Fruit fly (Drosophila melanogaster) whole organism, prepupa: ENCODE measurements around the gene NT1.
A peak's percentile ranks its signal among the peaks of the same experiment; 100 is the strongest.

ENCODE experiments used
- CG10631 ChIP-seq: fragments of 200-800 bp; sonication (Bioruptor generic); optimal IDR thresholded peaks from 2 replicates; lab custom pipeline; 2016; ENCODE audit warnings: missing biosample characterization, missing genetic modification characterization
- CG11762 ChIP-seq: fragments of 200-800 bp; sonication (Bioruptor generic); optimal IDR thresholded peaks from 3 replicates; lab custom pipeline; 2016; ENCODE audit warnings: missing biosample characterization, missing genetic modification characterization; ENCODE audit not compliant: insufficient read depth
- CG15336 ChIP-seq: fragments of 200-800 bp; sonication (Bioruptor generic); IDR thresholded peaks from 2 replicates; pipeline ENCODE4 v1.3.6; 2022; ENCODE audit warnings: missing biosample characterization, missing genetic modification characterization
- CG1621 ChIP-seq: fragments of 200-800 bp; sonication (Bioruptor generic); optimal IDR thresholded peaks from 3 replicates; lab custom pipeline; 2018; ENCODE audit warnings: missing biosample characterization, mild to moderate bottlenecking, missing genetic modification characterization
- CG3032 ChIP-seq: fragments of 200-800 bp; optimal IDR thresholded peaks from 2 replicates; lab custom pipeline; 2019; ENCODE audit warnings: missing biosample characterization, mild to moderate bottlenecking, missing genetic modification characterization, moderate library complexity
- CG31627 ChIP-seq: fragments of 200-800 bp; sonication (Bioruptor generic); optimal IDR thresholded peaks from 3 replicates; lab custom pipeline; 2016; ENCODE audit warnings: missing biosample characterization, missing genetic modification characterization
- CG32006 ChIP-seq: fragments of 200-800 bp; sonication (Bioruptor generic); optimal IDR thresholded peaks from 3 replicates; lab custom pipeline; 2017; ENCODE audit warnings: missing biosample characterization, mild to moderate bottlenecking, missing genetic modification characterization
- CG34406 ChIP-seq: fragments of 200-800 bp; sonication (Bioruptor generic); optimal IDR thresholded peaks from 3 replicates; lab custom pipeline; 2016; ENCODE audit warnings: missing biosample characterization, missing genetic modification characterization
- CG3919 ChIP-seq: fragments of 200-800 bp; sonication (Bioruptor generic); optimal IDR thresholded peaks from 3 replicates; lab custom pipeline; 2016; ENCODE audit warnings: missing biosample characterization, missing genetic modification characterization
- CG4318 ChIP-seq: fragments of 200-800 bp; sonication (Bioruptor generic); optimal IDR thresholded peaks from 3 replicates; lab custom pipeline; 2017; ENCODE audit warnings: missing biosample characterization, mild to moderate bottlenecking, missing genetic modification characterization
- CG6276 ChIP-seq: fragments of 200-800 bp; sonication (Bioruptor generic); optimal IDR thresholded peaks from 2 replicates; lab custom pipeline; 2017; ENCODE audit warnings: missing biosample characterization, mild to moderate bottlenecking, missing genetic modification characterization
- CG6808 ChIP-seq: fragments of 200-800 bp; sonication (Bioruptor generic); optimal IDR thresholded peaks from 3 replicates; lab custom pipeline; 2017; ENCODE audit warnings: missing biosample characterization, missing genetic modification characterization, mild to moderate bottlenecking, moderate library complexity, missing genetic modification reagents
- CG6854 ChIP-seq: fragments of 200-800 bp; sonication (Bioruptor generic); optimal IDR thresholded peaks from 2 replicates; lab custom pipeline; 2017; ENCODE audit warnings: missing biosample characterization, mild to moderate bottlenecking, missing genetic modification characterization
- CG8119 ChIP-seq: fragments of 200-800 bp; sonication (Bioruptor generic); IDR thresholded peaks from 3 replicates; pipeline ENCODE4 v1.3.6; 2022; ENCODE audit warnings: missing biosample characterization, missing genetic modification characterization
- CG8632 ChIP-seq: fragments of 200-800 bp; sonication (Bioruptor generic); optimal IDR thresholded peaks from 3 replicates; lab custom pipeline; 2016; ENCODE audit warnings: missing biosample characterization, missing genetic modification characterization
- Eip75B ChIP-seq: fragments of 200-800 bp; sonication (Bioruptor generic); optimal IDR thresholded peaks from 3 replicates; lab custom pipeline; 2016; ENCODE audit warnings: missing biosample characterization, missing genetic modification characterization
- Eip78C ChIP-seq: fragments of 200-800 bp; sonication (Bioruptor generic); peaks from one replicate; lab custom pipeline; 2016; ENCODE audit warnings: missing biosample characterization, missing genetic modification characterization
- Eip93F ChIP-seq: fragments of 200-800 bp; sonication (Bioruptor generic); optimal IDR thresholded peaks from 2 replicates; lab custom pipeline; 2016; ENCODE audit warnings: missing biosample characterization, mild to moderate bottlenecking, missing genetic modification characterization
- Ets21C ChIP-seq: fragments of 200-800 bp; sonication (Bioruptor generic); optimal IDR thresholded peaks from 3 replicates; lab custom pipeline; 2016; ENCODE audit warnings: missing biosample characterization, missing genetic modification characterization
- Ets96B ChIP-seq: fragments of 200-800 bp; optimal IDR thresholded peaks from 2 replicates; lab custom pipeline; 2019; ENCODE audit warnings: missing biosample characterization, mild to moderate bottlenecking, missing genetic modification characterization, moderate library complexity
- Gug ChIP-seq: fragments of 200-800 bp; sonication (Bioruptor generic); IDR thresholded peaks from 2 replicates; pipeline ENCODE4 v1.3.6; 2022; ENCODE audit warnings: missing biosample characterization, missing genetic modification characterization
- Hr39 ChIP-seq: fragments of 200-800 bp; sonication (Bioruptor generic); optimal IDR thresholded peaks from 2 replicates; lab custom pipeline; 2016; ENCODE audit warnings: missing biosample characterization, missing genetic modification characterization
- Hr4 ChIP-seq: fragments of 200-800 bp; sonication (Bioruptor generic); optimal IDR thresholded peaks from 3 replicates; lab custom pipeline; 2016; ENCODE audit warnings: missing biosample characterization, missing genetic modification characterization
- Lpt ChIP-seq: fragments of 200-800 bp; sonication (Bioruptor generic); optimal IDR thresholded peaks from 3 replicates; lab custom pipeline; 2016; ENCODE audit warnings: missing biosample characterization, missing genetic modification characterization
- OdsH ChIP-seq: fragments of 200-800 bp; sonication (Bioruptor generic); optimal IDR thresholded peaks from 3 replicates; lab custom pipeline; 2016; ENCODE audit warnings: missing biosample characterization, missing genetic modification characterization
- Smox ChIP-seq: fragments of 200-800 bp; sonication (Bioruptor generic); optimal IDR thresholded peaks from 3 replicates; lab custom pipeline; 2016; ENCODE audit warnings: missing biosample characterization, missing genetic modification characterization
- Sox102F ChIP-seq: fragments of 200-800 bp; sonication (Bioruptor generic); optimal IDR thresholded peaks from 2 replicates; lab custom pipeline; 2016; ENCODE audit warnings: missing biosample characterization, mild to moderate bottlenecking, missing genetic modification characterization
- Sox14 ChIP-seq: fragments of 200-800 bp; sonication (Bioruptor generic); optimal IDR thresholded peaks from 3 replicates; lab custom pipeline; 2016; ENCODE audit warnings: missing biosample characterization, missing genetic modification characterization
- achi ChIP-seq: fragments of 200-800 bp; sonication (Bioruptor generic); optimal IDR thresholded peaks from 3 replicates; lab custom pipeline; 2016; ENCODE audit warnings: missing biosample characterization, missing genetic modification characterization
- acj6 ChIP-seq: fragments of 200-800 bp; sonication (Bioruptor generic); optimal IDR thresholded peaks from 3 replicates; lab custom pipeline; 2016; ENCODE audit warnings: missing biosample characterization, missing genetic modification characterization
- dac ChIP-seq: fragments of 200-800 bp; sonication (Bioruptor generic); optimal IDR thresholded peaks from 2 replicates; lab custom pipeline; 2017; ENCODE audit warnings: missing biosample characterization, mild to moderate bottlenecking, missing genetic modification characterization
- dsx ChIP-seq: fragments of 200-800 bp; optimal IDR thresholded peaks from 3 replicates; lab custom pipeline; 2019; ENCODE audit warnings: missing biosample characterization, mild to moderate bottlenecking, missing genetic modification characterization, moderate library complexity; ENCODE audit not compliant: poor library complexity, severe bottlenecking
- eg ChIP-seq: fragments of 200-800 bp; sonication (Bioruptor generic); IDR thresholded peaks from 3 replicates; pipeline ENCODE4 v1.3.6; 2022; ENCODE audit warnings: missing biosample characterization, missing genetic modification characterization
- fd59A ChIP-seq: fragments of 200-800 bp; sonication (Bioruptor generic); optimal IDR thresholded peaks from 2 replicates; lab custom pipeline; 2017; ENCODE audit warnings: missing biosample characterization, mild to moderate bottlenecking, missing genetic modification characterization, missing genetic modification reagents
- fd85E ChIP-seq: fragments of 200-800 bp; sonication (Bioruptor generic); optimal IDR thresholded peaks from 3 replicates; lab custom pipeline; 2016; ENCODE audit warnings: missing biosample characterization, missing genetic modification characterization
- lz ChIP-seq: fragments of 200-800 bp; sonication (Bioruptor generic); optimal IDR thresholded peaks from 3 replicates; lab custom pipeline; 2016; ENCODE audit warnings: missing biosample characterization, missing genetic modification characterization
- net ChIP-seq: fragments of 200-800 bp; sonication (Bioruptor generic); optimal IDR thresholded peaks from 3 replicates; lab custom pipeline; 2016; ENCODE audit warnings: missing biosample characterization, missing genetic modification characterization
- salr ChIP-seq, 2 experiments: fragments of 200-800 bp; sonication (Bioruptor generic); optimal IDR thresholded peaks; 3 replicates each; lab custom pipeline; 2016 to 2018; ENCODE audit warnings: missing biosample characterization in 2 of 2, missing genetic modification characterization in 2 of 2, mild to moderate bottlenecking in 1 of 2
- ss ChIP-seq, 2 experiments: fragments of 200-800 bp; sonication (Bioruptor generic); optimal IDR thresholded peaks; 2 replicates in 1 of 2; 3 replicates in 1 of 2; lab custom pipeline; 2017 to 2018; ENCODE audit warnings: mild to moderate bottlenecking in 2 of 2, missing biosample characterization in 2 of 2, missing genetic modification characterization in 2 of 2, moderate library complexity in 1 of 2
- svp ChIP-seq: fragments of 200-800 bp; sonication (Bioruptor generic); peaks from one replicate; lab custom pipeline; 2016; ENCODE audit warnings: missing biosample characterization, missing genetic modification characterization
- topi ChIP-seq: fragments of 200-800 bp; sonication (Bioruptor generic); optimal IDR thresholded peaks from 3 replicates; lab custom pipeline; 2016; ENCODE audit warnings: missing biosample characterization, missing genetic modification characterization

Gene NT1

DNA sequence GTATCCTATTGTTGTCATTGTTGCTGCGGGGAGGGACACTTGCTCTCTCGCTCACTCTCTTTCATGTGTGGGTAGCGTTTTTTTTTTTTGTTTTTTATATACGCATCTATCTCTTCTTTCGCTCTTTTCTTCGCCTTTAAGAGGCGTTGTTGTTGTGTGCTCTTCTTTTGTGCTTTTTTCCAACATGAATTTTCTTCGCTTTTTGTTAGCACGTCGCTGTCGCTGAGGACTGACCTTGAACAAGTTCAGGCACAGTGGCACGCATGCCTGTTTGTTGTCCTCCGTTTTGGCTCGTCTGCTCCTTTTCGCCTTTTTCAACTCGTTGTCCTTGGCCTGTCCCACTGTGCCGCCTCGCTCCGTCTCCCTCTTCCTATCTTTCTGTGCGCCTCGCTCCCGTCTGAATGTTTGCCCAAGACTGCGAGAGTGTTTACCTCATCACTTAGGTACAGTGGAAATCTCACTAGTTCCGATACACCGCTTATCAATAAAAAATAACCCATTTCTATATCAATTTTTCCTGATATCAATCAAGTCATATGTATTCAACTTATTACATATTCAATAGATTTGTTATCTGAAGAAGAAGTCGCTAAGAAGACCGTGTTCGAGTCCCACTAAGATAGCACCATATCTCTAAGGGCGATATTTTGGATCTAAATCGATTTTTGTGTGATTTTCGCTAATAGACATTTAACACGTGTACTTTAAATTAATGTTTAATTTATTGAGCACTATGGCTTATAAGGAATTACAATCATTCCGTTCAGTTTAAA is 35.0 kb upstream of the NT1 start (continued):
- TF ChIP-seq CG15336 (GFP tag; lab: Robert Waterston, UW) (peak; percentile 65), CG3919 (peak; percentile 86), CG6276 (GFP tag; lab: Kevin White, UChicago) (peak; percentile 88), CG11762 (GFP tag; lab: Kevin White, UChicago) (peak; percentile 30), Smox (GFP tag; lab: Kevin White, UChicago) (peak; percentile 58), eg (GFP tag; lab: Robert Waterston, UW) (peak; percentile 86), svp (GFP tag; lab: Kevin White, UChicago) (peak; percentile 76), CG4318 (GFP tag; lab: Kevin White, UChicago) (peak; percentile 25), OdsH (GFP tag; lab: Kevin White, UChicago) (peak; percentile 67), CG1621 (peak; percentile 95), dsx (GFP tag; lab: Kevin White, UChicago) (peak; percentile 95), dac (GFP tag; lab: Kevin White, UChicago) (peak; percentile 34), Hr39 (GFP tag; lab: Kevin White, UChicago) (peak; percentile 75), CG6854 (GFP tag; lab: Kevin White, UChicago) (peak; percentile 25), Sox14 (GFP tag; lab: Kevin White, UChicago) (peak; percentile 79), ss (GFP tag; optimal IDR thresholded peaks at IDR 0.05; lab: Kevin White, UChicago) (peak; percentile 96 to 98), CG8119 (peak; percentile 84), Eip93F (GFP tag; lab: Kevin White, UChicago) (no peak)

dm6 chr3L:4542530-4542929 is 34.3 kb upstream of the NT1 start:
- TF ChIP-seq CG8632 (GFP tag; lab: Kevin White, UChicago) (no peak), CG15336 (GFP tag; lab: Robert Waterston, UW) (no peak), CG6808 (no peak), CG11762 (GFP tag; lab: Kevin White, UChicago) (no peak)

DNA sequence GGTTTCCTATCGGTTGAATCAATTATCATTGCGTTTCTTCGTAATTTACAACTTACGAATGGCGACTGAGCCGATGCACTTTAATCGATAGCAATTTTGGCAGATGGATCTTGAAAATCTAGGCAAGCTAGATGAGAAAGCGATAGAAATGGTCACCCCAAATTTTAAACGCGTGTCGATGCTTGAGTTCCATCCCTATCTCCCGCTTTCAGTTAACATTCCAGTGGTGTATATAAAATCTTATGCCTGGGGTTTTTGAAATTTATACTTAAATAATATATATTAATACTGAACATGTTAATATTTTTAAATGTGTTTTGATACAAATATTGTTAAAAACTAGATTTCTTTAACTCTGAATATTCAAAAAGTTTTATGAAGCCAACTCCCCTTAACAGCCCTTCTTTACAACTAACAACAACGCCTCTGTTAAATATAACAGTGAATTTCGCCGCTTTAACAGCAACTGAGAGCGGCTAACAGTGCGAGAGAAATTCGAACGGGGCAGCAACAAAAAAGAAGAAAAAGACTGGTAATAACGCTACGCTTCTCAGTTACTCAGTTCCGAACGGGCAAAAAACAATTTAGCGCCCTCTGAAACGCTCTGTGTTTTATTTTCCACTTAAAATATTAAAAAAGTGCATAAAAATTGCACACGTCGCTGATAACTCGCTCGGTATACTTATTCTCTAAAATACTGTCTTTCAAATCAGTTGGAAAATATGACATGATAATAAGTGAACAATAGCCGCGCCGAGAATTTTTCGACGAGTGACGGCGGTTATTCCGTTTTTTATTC is 33.5 kb upstream of the NT1 start, which contains the start of gene CG11357:
Gene CG11357 (plus strand): TSS at position 479 of the 799 bp plus-strand sequence.
- peak; percentile 99 for TF ChIP-seq CG8119
- peak; percentile 99 for TF ChIP-seq Eip78C (GFP tag; lab: Kevin White, UChicago)
- TF ChIP-seq Ets96B (tag; lab: Kevin White, UChicago), result peak; percentile 99
- TF ChIP-seq CG3919, result peak; percentile 97
- TF ChIP-seq dac (GFP tag; lab: Kevin White, UChicago), result peak; percentile 90
- peak; percentile 98 for TF ChIP-seq CG6276 (GFP tag; lab: Kevin White, UChicago)
- peak; percentile 98 for TF ChIP-seq achi (GFP tag; lab: Kevin White, UChicago)
- TF ChIP-seq eg (GFP tag; lab: Robert Waterston, UW), result peak; percentile 99
- TF ChIP-seq salr (GFP tag; optimal IDR thresholded peaks at IDR 0.05; lab: Kevin White, UChicago), result peak; percentile 90 to 95
- peak; percentile 89 for TF ChIP-seq fd59A (GFP tag; lab: Kevin White, UChicago)
- peak; percentile 96 for TF ChIP-seq CG6808
- TF ChIP-seq CG3032 (tag; lab: Kevin White, UChicago), result peak; percentile 99
- TF ChIP-seq CG6854 (GFP tag; lab: Kevin White, UChicago), result peak; percentile 95
- peak; percentile 99 for TF ChIP-seq dsx (GFP tag; lab: Kevin White, UChicago)
- TF ChIP-seq Eip93F (GFP tag; lab: Kevin White, UChicago), result peak; percentile 97
- TF ChIP-seq Hr39 (GFP tag; lab: Kevin White, UChicago), result peak; percentile 89
- peak; percentile 99 for TF ChIP-seq CG15336 (GFP tag; lab: Robert Waterston, UW)
- TF ChIP-seq CG32006 (GFP tag; lab: Kevin White, UChicago), result peak; percentile 98
- TF ChIP-seq Ets21C (GFP tag; lab: Kevin White, UChicago), result peak; percentile 88
- peak; percentile 99 for TF ChIP-seq net (GFP tag; lab: Kevin White, UChicago)
- peak; percentile 91 for TF ChIP-seq CG31627 (GFP tag; lab: Kevin White, UChicago)
- peak; percentile 78 for TF ChIP-seq fd85E (GFP tag; lab: Kevin White, UChicago)
- TF ChIP-seq CG34406, result peak; percentile 99
- TF ChIP-seq Sox102F (GFP tag; lab: Kevin White, UChicago), result peak; percentile 97
- peak; percentile 95 for TF ChIP-seq Sox14 (GFP tag; lab: Kevin White, UChicago)
- TF ChIP-seq acj6 (GFP tag; lab: Kevin White, UChicago), result peak; percentile 98
- peak; percentile 97 for TF ChIP-seq Hr4 (GFP tag; lab: Kevin White, UChicago)
- TF ChIP-seq topi, result peak; percentile 95
- TF ChIP-seq Eip75B (GFP tag; lab: Kevin White, UChicago), result peak; percentile 94
- peak; percentile 98 for TF ChIP-seq Lpt (GFP tag; lab: Kevin White, UChicago)
- TF ChIP-seq svp (GFP tag; lab: Kevin White, UChicago), result peak; percentile 97
- TF ChIP-seq lz (GFP tag; lab: Kevin White, UChicago), result peak; percentile 95
- peak; percentile 98 for TF ChIP-seq Gug
- TF ChIP-seq CG10631 (GFP tag; lab: Kevin White, UChicago), result peak; percentile 98
